Worm (Caenorhabditis elegans) whole organism, L3 larva: ENCODE results near the gene ucr-2.3.

Experiments used
- aly-2 ChIP-seq: fragments of 150-350 bp; optimal IDR thresholded peaks from 2 replicates; lab custom pipeline; 2014; ENCODE audit warnings: missing biosample characterization, missing genetic modification characterization
- elt-1 ChIP-seq: fragments of 150-350 bp; optimal IDR thresholded peaks from 2 replicates; lab custom pipeline; 2014; ENCODE audit warnings: missing biosample characterization, missing genetic modification characterization
- unc-39 ChIP-seq: sonication (generic microtip); optimal IDR thresholded peaks from 4 replicates; lab custom pipeline; 2017; ENCODE audit warnings: missing biosample characterization, missing genetic modification characterization

DNA sequence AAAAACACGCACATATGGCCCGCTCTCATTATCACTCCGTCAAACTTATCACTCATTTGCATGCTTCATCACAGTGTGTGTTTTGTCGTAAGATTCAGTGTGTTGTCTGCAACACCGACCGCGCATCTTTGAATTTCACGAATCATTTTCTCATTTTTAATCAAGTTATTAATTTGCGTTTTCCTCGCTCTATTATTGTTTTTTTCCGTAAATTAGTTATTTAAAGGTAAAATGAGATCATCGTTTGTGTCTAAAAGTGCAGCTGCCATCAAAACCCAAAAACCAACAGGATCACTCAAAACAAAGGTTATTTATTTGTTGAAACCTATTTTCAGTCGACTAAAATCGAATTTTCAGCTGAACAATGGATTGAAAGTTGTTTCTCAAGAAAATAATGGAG is at the start of gene ucr-2.3, which contains the start of gene T24C4.5:
- TF ChIP-seq unc-39 (tag; lab: Kevin White, UChicago) (no peak), elt-1 (no peak), aly-2 (tag; lab: Kevin White, UChicago) (no peak)
